Worm (Caenorhabditis elegans) whole organism, midembryonic: Measurements from ENCODE around the gene cnc-6.

Experiments
- T22C8.4 ChIP-seq: fragments of 200-800 bp; sonication (Bioruptor generic); IDR thresholded peaks from 2 replicates; pipeline ENCODE4 v1.3.6; 2022; ENCODE audit warnings: missing genetic modification characterization, missing compliant biosample characterization
- cog-1 ChIP-seq: sonication (generic microtip); optimal IDR thresholded peaks from 2 replicates; lab custom pipeline; 2016; ENCODE audit warnings: missing genetic modification characterization, missing compliant biosample characterization
- flt-1 ChIP-seq: fragments of 200-800 bp; sonication (Bioruptor generic); IDR thresholded peaks from 2 replicates; pipeline ENCODE4 v1.3.6; 2022; ENCODE audit warnings: missing genetic modification characterization, missing compliant biosample characterization
- klf-2 ChIP-seq: fragments of 200-800 bp; sonication (Bioruptor generic); conservative IDR thresholded peaks from 2 replicates; pipeline ENCODE4 v1.3.6; 2022; ENCODE audit warnings: missing genetic modification reagents, missing genetic modification characterization, missing compliant biosample characterization
- med-1 ChIP-seq: sonication (generic microtip); optimal IDR thresholded peaks from 2 replicates; lab custom pipeline; 2017; ENCODE audit warnings: missing genetic modification characterization, mild to moderate bottlenecking, missing compliant biosample characterization, antibody characterized with exemption, missing genetic modification reagents; ENCODE audit not compliant: insufficient read depth
- ref-1 ChIP-seq: fragments of 200-800 bp; sonication (Bioruptor generic); conservative IDR thresholded peaks from 2 replicates; pipeline ENCODE4 v1.3.6; 2022; ENCODE audit warnings: missing genetic modification reagents, missing genetic modification characterization, missing compliant biosample characterization
- tab-1 ChIP-seq: fragments of 200-800 bp; sonication (Bioruptor generic); IDR thresholded peaks from 2 replicates; pipeline ENCODE4 v1.3.6; 2022; ENCODE audit warnings: missing genetic modification characterization, missing compliant biosample characterization
- ztf-23 ChIP-seq: fragments of 200-800 bp; sonication (Bioruptor generic); IDR thresholded peaks from 2 replicates; pipeline ENCODE4 v1.3.6; 2022; ENCODE audit warnings: missing genetic modification reagents, missing genetic modification characterization, missing compliant biosample characterization
- ztf-29 ChIP-seq: fragments of 200-800 bp; sonication (Bioruptor generic); IDR thresholded peaks from 2 replicates; pipeline ENCODE4 v1.3.6; 2022; ENCODE audit warnings: missing genetic modification reagents, missing genetic modification characterization, missing compliant biosample characterization

cnc-6 gene

DNA sequence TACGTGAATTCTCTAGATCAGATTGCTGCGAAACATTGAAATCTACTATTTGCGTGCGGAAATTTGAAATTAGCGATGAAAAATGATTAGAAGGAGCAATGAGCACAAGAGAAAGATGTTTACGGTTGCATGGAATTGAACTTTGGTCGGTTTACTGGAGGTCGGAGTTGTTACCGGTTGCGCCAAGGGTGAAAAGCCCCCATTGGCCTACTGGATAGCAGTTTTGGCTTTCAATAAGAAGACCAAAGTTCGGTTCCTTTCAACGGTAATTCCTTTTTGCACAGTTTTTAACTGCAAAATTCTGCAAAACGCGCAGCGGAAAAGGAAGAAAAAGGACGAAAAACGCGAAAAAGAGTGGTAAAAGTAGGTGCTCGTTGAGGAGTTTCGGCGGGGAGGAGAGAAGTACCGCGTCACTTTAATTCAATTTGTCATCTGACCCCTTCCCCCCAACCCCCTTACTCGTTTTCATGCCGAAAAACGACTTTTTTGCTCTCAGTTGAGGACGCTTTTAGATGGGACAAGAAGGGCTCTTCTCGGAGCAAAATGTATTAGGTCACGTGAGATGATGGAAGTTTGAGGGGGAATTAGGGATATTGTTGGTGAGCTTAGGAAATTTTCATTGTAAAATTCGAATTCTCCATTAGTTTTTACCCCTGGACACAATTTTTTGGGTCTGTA, 17.7 kb upstream of the cnc-6 start:
- TF ChIP-seq ztf-29 (GFP tag; lab: Robert Waterston, UW) (no peak), flt-1 (GFP tag; lab: Robert Waterston, UW) (no peak), ztf-23 (GFP tag; lab: Robert Waterston, UW) (no peak), cog-1 (tag; lab: Kevin White, UChicago) (no peak), klf-2 (GFP tag; lab: Robert Waterston, UW) (no peak), T22C8.4 (no peak), ref-1 (GFP tag; lab: Robert Waterston, UW) (no peak)

DNA sequence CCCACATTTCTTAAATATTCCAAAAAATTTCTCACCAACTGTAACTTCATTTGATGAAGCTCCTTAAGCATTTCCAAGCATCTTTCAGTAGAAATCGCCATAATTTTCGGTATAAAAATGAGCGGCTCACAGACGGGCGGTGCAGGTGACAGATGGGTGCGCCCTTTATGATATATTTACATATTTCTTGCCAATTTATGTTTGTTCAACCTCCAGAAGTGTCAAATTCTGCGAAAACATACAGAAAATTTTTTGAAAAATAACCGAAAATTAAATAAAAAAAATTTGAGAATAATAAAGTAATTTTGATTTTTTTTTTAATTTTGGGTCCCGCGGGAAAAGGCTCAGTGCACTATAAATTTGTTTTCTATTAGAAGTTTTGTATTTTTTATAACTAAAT, 8.5 kb upstream of the cnc-6 start, which contains the start of gene Y46E12A.3:
Gene Y46E12A.3 (minus strand): TSS at position 101 of the 400 bp plus-strand sequence.
- TF ChIP-seq flt-1 (GFP tag; lab: Robert Waterston, UW), result no peak
- no peak for TF ChIP-seq ztf-23 (GFP tag; lab: Robert Waterston, UW)
- TF ChIP-seq med-1 (GFP tag; lab: Kevin White, UChicago), result no peak
- no peak for TF ChIP-seq ref-1 (GFP tag; lab: Robert Waterston, UW)
- TF ChIP-seq klf-2 (GFP tag; lab: Robert Waterston, UW), result no peak
- no peak for TF ChIP-seq tab-1 (GFP tag; lab: Robert Waterston, UW)
- TF ChIP-seq cog-1 (tag; lab: Kevin White, UChicago), result no peak
- no peak for TF ChIP-seq ztf-29 (GFP tag; lab: Robert Waterston, UW)
- no peak for TF ChIP-seq T22C8.4

DNA sequence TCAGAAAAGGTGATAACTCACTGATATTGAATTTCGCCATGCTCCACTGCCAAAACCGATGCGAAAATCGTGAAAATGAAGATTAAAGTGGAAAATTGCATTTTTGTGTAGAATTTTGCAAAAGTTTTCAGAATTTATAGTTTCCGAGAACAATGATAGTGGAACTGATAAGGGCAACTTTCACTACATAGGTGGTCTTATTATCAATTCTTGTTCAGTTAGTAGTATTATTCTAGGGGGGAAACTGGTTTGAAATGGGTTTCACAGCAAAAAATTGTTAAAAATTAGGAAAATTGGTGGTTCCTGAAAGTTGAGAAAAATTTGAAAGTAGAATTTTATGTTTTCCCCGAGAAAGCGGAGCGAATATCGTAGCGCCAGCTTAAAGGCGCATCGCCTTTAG, 5.2 kb upstream of the cnc-6 start, which contains the start of gene Y46E12A.5:
Gene Y46E12A.5 (minus strand): TSS at position 101 of the 400 bp plus-strand sequence.
- TF ChIP-seq med-1 (GFP tag; lab: Kevin White, UChicago) (no peak), ref-1 (GFP tag; lab: Robert Waterston, UW) (no peak), cog-1 (tag; lab: Kevin White, UChicago) (no peak), T22C8.4 (no peak), ztf-29 (GFP tag; lab: Robert Waterston, UW) (no peak), tab-1 (GFP tag; lab: Robert Waterston, UW) (no peak), flt-1 (GFP tag; lab: Robert Waterston, UW) (no peak), ztf-23 (GFP tag; lab: Robert Waterston, UW) (no peak), klf-2 (GFP tag; lab: Robert Waterston, UW) (no peak)

DNA sequence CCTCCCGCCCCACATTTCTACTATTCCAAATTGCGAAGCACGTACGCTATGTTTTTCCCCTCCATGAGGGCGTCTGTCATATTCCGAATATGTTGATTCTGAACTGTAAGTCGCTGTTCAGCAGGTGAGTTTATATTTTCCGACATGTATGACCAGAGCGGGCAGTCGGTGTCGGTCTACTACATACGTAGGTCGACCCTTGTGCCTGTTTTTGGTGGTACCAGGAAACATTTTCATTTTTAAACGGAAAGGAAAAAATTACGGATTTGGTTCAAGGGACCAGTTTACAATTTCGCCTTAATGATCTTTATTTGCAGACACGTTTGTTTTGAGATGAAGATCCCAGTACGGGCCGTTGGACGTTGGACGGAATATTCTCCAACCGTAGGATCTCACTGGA, 4.7 kb upstream of the cnc-6 start, which contains the start of gene Y46E12A.2:
Gene Y46E12A.2 (plus strand): TSS at position 301 of the 400 bp plus-strand sequence.
- TF ChIP-seq tab-1 (GFP tag; lab: Robert Waterston, UW), result no peak
- no peak for TF ChIP-seq flt-1 (GFP tag; lab: Robert Waterston, UW)
- no peak for TF ChIP-seq med-1 (GFP tag; lab: Kevin White, UChicago)
- no peak for TF ChIP-seq T22C8.4
- TF ChIP-seq ref-1 (GFP tag; lab: Robert Waterston, UW), result no peak
- no peak for TF ChIP-seq ztf-23 (GFP tag; lab: Robert Waterston, UW)
- no peak for TF ChIP-seq klf-2 (GFP tag; lab: Robert Waterston, UW)
- TF ChIP-seq cog-1 (tag; lab: Kevin White, UChicago), result no peak
- TF ChIP-seq ztf-29 (GFP tag; lab: Robert Waterston, UW), result no peak

DNA sequence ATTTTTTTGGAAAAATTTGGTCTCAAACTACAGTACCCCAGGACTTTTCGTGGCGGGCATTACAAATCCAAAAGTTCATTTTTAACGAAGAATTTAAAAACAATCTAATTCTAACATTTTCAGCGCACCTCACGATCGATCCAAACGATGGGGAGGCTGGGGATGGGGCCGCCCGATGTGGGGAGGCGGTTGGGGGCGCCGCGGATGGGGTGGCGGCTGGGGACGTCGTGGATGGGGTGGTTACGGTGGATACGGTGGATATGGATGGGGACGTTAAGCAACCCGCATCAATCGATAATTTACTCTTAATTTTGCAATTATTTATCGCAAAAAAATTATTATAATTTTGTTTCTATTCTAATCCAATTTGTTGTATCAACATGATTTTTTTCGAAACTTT, 1.1 kb downstream of the cnc-6 start:
- TF ChIP-seq med-1 (GFP tag; lab: Kevin White, UChicago), result no peak
- no peak for TF ChIP-seq cog-1 (tag; lab: Kevin White, UChicago)
- TF ChIP-seq tab-1 (GFP tag; lab: Robert Waterston, UW), result no peak
- TF ChIP-seq ref-1 (GFP tag; lab: Robert Waterston, UW), result no peak
- no peak for TF ChIP-seq ztf-23 (GFP tag; lab: Robert Waterston, UW)
- TF ChIP-seq flt-1 (GFP tag; lab: Robert Waterston, UW), result no peak
- TF ChIP-seq T22C8.4, result no peak
- no peak for TF ChIP-seq klf-2 (GFP tag; lab: Robert Waterston, UW)
- no peak for TF ChIP-seq ztf-29 (GFP tag; lab: Robert Waterston, UW)

DNA sequence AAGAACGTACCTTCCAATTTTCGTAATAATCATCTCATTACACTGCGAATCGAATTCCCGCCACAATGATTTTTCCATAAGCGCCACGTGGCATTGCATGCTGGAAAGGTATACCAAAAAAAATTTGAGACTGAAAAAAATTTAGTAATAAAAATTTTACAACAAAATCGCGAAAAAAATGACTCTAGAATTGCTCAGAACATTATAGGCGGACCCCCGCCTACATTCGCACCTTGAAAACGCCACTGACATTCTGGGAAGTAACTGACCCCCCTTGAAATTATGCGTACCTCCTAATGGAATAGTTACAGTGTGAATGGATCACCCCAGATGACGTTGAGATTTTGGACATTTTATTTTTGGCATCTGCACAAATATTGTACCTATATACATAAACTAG, 6.7 kb downstream of the cnc-6 start, which contains the start of gene tbx-43:
Gene tbx-43 (minus strand): TSS at position 101 of the 400 bp plus-strand sequence.
- TF ChIP-seq klf-2 (GFP tag; lab: Robert Waterston, UW) (no peak), ztf-23 (GFP tag; lab: Robert Waterston, UW) (no peak), tab-1 (GFP tag; lab: Robert Waterston, UW) (no peak), med-1 (GFP tag; lab: Kevin White, UChicago) (no peak), T22C8.4 (no peak), ztf-29 (GFP tag; lab: Robert Waterston, UW) (no peak), flt-1 (GFP tag; lab: Robert Waterston, UW) (no peak), cog-1 (tag; lab: Kevin White, UChicago) (no peak), ref-1 (GFP tag; lab: Robert Waterston, UW) (no peak)

DNA sequence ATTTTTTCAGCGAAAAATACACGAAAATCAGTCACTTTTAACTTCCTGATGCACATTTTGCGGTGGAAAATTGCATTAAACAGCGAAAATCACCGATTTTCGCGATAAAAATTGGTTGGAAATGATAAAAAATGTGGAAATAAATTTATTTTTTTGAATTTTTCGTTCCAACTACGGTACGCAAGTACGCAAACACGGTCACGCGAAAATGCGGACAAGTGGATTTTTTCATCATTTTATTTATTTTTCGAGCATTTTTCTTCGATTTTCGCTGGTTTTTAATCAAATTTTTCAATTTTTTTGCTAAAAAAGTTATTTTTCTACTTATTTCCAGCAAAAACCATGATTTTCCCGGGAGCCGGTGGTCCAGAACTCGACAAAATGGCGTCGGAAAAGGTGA, 14.1 kb downstream of the cnc-6 start, which contains the start of gene Y39A3CL.3:
Gene Y39A3CL.3 (plus strand): TSS at position 335 of the 400 bp plus-strand sequence.
- TF ChIP-seq med-1 (GFP tag; lab: Kevin White, UChicago) (no peak), ref-1 (GFP tag; lab: Robert Waterston, UW) (no peak), cog-1 (tag; lab: Kevin White, UChicago) (no peak), flt-1 (GFP tag; lab: Robert Waterston, UW) (no peak), T22C8.4 (no peak), klf-2 (GFP tag; lab: Robert Waterston, UW) (no peak), tab-1 (GFP tag; lab: Robert Waterston, UW) (no peak), ztf-23 (GFP tag; lab: Robert Waterston, UW) (no peak), ztf-29 (GFP tag; lab: Robert Waterston, UW) (no peak)

DNA sequence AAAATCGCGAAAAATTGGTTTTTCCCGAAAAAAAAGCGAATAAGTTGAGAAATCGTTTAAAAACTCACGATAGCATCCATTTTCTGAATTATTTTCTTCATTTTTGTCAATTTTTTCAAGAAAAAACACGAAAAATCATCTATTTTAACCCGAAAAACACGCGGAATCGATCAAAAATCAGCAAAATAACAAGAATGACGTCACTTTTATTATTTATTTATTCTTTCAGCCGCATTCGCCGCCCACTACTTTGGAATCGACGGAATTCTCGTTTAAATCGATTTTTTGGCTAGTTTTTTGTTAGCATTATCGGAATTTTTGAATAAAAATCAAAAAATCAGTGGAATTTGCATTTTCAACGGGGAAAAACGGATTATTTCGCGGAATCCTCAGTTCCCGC, 14.6 kb downstream of the cnc-6 start, which contains the start of gene Y39A3CL.4:
Gene Y39A3CL.4 (minus strand): TSS at position 101 of the 400 bp plus-strand sequence.
- TF ChIP-seq klf-2 (GFP tag; lab: Robert Waterston, UW), result no peak
- no peak for TF ChIP-seq tab-1 (GFP tag; lab: Robert Waterston, UW)
- TF ChIP-seq cog-1 (tag; lab: Kevin White, UChicago), result no peak
- no peak for TF ChIP-seq ztf-23 (GFP tag; lab: Robert Waterston, UW)
- TF ChIP-seq ztf-29 (GFP tag; lab: Robert Waterston, UW), result no peak
